Worm (Caenorhabditis elegans) whole organism, early embryonic: ENCODE results near the gene npr-12.

ENCODE experiments used
- F13C5.2 ChIP-seq: sonication (generic microtip); optimal IDR thresholded peaks from 2 replicates; lab custom pipeline; 2017; ENCODE audit warnings: mild to moderate bottlenecking, missing genetic modification characterization, inconsistent platforms, missing compliant biosample characterization
- aly-1 ChIP-seq: sonication (generic microtip); optimal IDR thresholded peaks from 2 replicates; lab custom pipeline; 2016; ENCODE audit warnings: missing genetic modification characterization, missing compliant biosample characterization
- ama-1 ChIP-seq: fragments of 150-350 bp; optimal IDR thresholded peaks from 2 replicates; lab custom pipeline; 2014
- ceh-13 ChIP-seq: fragments of 200-800 bp; sonication (Bioruptor generic); optimal IDR thresholded peaks from 2 replicates; lab custom pipeline; 2018; ENCODE audit warnings: mild to moderate bottlenecking, missing genetic modification characterization, missing compliant biosample characterization
- ceh-36 ChIP-seq: sonication (generic microtip); optimal IDR thresholded peaks from 2 replicates; lab custom pipeline; 2016; ENCODE audit warnings: missing genetic modification characterization, inconsistent platforms, missing compliant biosample characterization
- flt-1 ChIP-seq: fragments of 200-800 bp; sonication (Bioruptor generic); IDR thresholded peaks from 2 replicates; pipeline ENCODE4 v1.3.6; 2022; ENCODE audit warnings: missing genetic modification characterization, missing compliant biosample characterization
- hmbx-1 ChIP-seq: sonication (generic microtip); optimal IDR thresholded peaks from 2 replicates; lab custom pipeline; 2016; ENCODE audit warnings: mild to moderate bottlenecking, missing genetic modification characterization, missing compliant biosample characterization
- hmg-4 ChIP-seq: fragments of 200-800 bp; sonication (Bioruptor generic); optimal IDR thresholded peaks from 2 replicates; lab custom pipeline; 2018; ENCODE audit warnings: mild to moderate bottlenecking, missing genetic modification characterization, missing compliant biosample characterization
- hnd-1 ChIP-seq: sonication (generic microtip); optimal IDR thresholded peaks from 2 replicates; lab custom pipeline; 2016; ENCODE audit warnings: missing genetic modification characterization, missing compliant biosample characterization
- pes-1 ChIP-seq: fragments of 200-800 bp; sonication (Bioruptor generic); IDR thresholded peaks from 2 replicates; pipeline ENCODE4 v1.3.6; 2022; ENCODE audit warnings: missing genetic modification reagents, missing genetic modification characterization, missing compliant biosample characterization
- scrt-1 ChIP-seq: fragments of 200-800 bp; sonication (Bioruptor generic); IDR thresholded peaks from 2 replicates; pipeline ENCODE4 v1.3.6; 2022; ENCODE audit warnings: missing genetic modification characterization, missing compliant biosample characterization
- tbx-37 ChIP-seq: fragments of 200-800 bp; sonication (Bioruptor generic); conservative IDR thresholded peaks from 2 replicates; pipeline ENCODE4 v1.3.6; 2022; ENCODE audit warnings: missing genetic modification reagents, missing genetic modification characterization, missing compliant biosample characterization

DNA sequence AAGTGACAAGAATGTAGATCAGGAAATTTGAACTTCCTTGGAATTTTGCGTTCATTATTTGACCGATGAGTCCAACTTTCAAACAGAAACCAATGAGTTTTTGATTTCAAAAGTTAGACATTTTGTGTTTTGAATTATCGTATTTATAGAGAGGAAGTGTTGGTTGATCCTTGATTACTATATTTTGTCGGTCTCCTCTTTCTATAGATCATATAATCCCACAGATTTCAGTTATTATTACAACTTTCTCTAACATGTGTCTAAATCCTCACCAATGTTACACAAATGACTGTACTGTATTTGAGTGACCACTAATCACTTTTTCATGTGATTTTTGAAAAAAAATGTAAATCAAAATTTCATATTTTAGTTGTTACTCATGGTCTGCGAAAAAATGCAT is 27.1 kb upstream of the npr-12 start, which contains the start of gene B0478.3:
- TF ChIP-seq tbx-37 (GFP tag; lab: Robert Waterston, UW) (no peak), hmbx-1 (tag; lab: Kevin White, UChicago) (no peak), ama-1 (lab: Kevin White, UChicago) (no peak), F13C5.2 (tag; lab: Kevin White, UChicago) (no peak), ceh-36 (tag; lab: Kevin White, UChicago) (no peak), flt-1 (GFP tag; lab: Robert Waterston, UW) (no peak), hnd-1 (no peak), pes-1 (GFP tag; lab: Robert Waterston, UW) (no peak), scrt-1 (no peak), ceh-13 (GFP tag; lab: Kevin White, UChicago) (no peak), aly-1 (tag; lab: Kevin White, UChicago) (no peak), hmg-4 (no peak)
